Worm (Caenorhabditis elegans): ENCODE results near the gene atgp-1.

atgp-1 gene

ce11 chrIV:17269042-17269441, at the start of gene atgp-1:
Gene atgp-1, plus strand, starts transcription at chrIV:17269342.
- TF ChIP-seq elt-3 (tag; optimal IDR thresholded peaks at IDR 0.05) (no peak), sma-3 (GFP tag; optimal IDR thresholded peaks at IDR 0.05) (no peak), R02D3.7 (tag; optimal IDR thresholded peaks at IDR 0.05) (no peak), lsy-2 (tag; optimal IDR thresholded peaks at IDR 0.05) (no peak), elt-1 (tag; optimal IDR thresholded peaks at IDR 0.05) (no peak), zag-1 (tag; optimal IDR thresholded peaks at IDR 0.05) (no peak), ztf-4 (tag; optimal IDR thresholded peaks at IDR 0.05) (no peak), aly-2 (tag; optimal IDR thresholded peaks at IDR 0.05) (no peak), ztf-1 (GFP tag; conservative IDR thresholded peaks at IDR 0.05) (no peak), nhr-21 (tag; optimal IDR thresholded peaks at IDR 0.05) (no peak), gmeb-1 (tag; optimal IDR thresholded peaks at IDR 0.05) (no peak), egl-27 (tag; optimal IDR thresholded peaks at IDR 0.05) (no peak), mbf-1 (tag; optimal IDR thresholded peaks at IDR 0.05) (no peak), alr-1 (tag; optimal IDR thresholded peaks at IDR 0.05) (no peak), ama-1 (optimal IDR thresholded peaks at IDR 0.05) (no peak), unc-39 (tag; optimal IDR thresholded peaks at IDR 0.05) (no peak), nhr-23 (tag; optimal IDR thresholded peaks at IDR 0.05) (no peak), Y55F3AM.14 (GFP tag; optimal IDR thresholded peaks at IDR 0.05) (no peak)

ce11 chrIV:17223474-17223873, 45.7 kb upstream of the atgp-1 start, which contains the start of gene Y116A8B.4:
Gene Y116A8B.4, plus strand, starts transcription at chrIV:17223774.
- TF ChIP-seq elt-3 (tag; optimal IDR thresholded peaks at IDR 0.05), result no peak
- TF ChIP-seq elt-1 (tag; optimal IDR thresholded peaks at IDR 0.05), result no peak
- no peak for TF ChIP-seq sma-9 (GFP tag; optimal IDR thresholded peaks at IDR 0.05)
- no peak for TF ChIP-seq sma-9 (tag; optimal IDR thresholded peaks at IDR 0.05)
- TF ChIP-seq ceh-82 (tag; optimal IDR thresholded peaks at IDR 0.05), result no peak
- TF ChIP-seq mbf-1 (tag; optimal IDR thresholded peaks at IDR 0.05), result no peak
- TF ChIP-seq fos-1 (tag; optimal IDR thresholded peaks at IDR 0.05), result no peak
- no peak for TF ChIP-seq ztf-4 (tag; optimal IDR thresholded peaks at IDR 0.05)
- no peak for TF ChIP-seq alr-1 (tag; optimal IDR thresholded peaks at IDR 0.05)
- no peak for TF ChIP-seq mab-5 (tag; optimal IDR thresholded peaks at IDR 0.05)
- TF ChIP-seq R02D3.7 (tag; optimal IDR thresholded peaks at IDR 0.05), result no peak
- TF ChIP-seq unc-55 (GFP tag; optimal IDR thresholded peaks at IDR 0.05), result no peak
- TF ChIP-seq dmd-4 (tag; optimal IDR thresholded peaks at IDR 0.05), result no peak

- TF ChIP-seq lin-11 (tag; optimal IDR thresholded peaks at IDR 0.05) (no peak), aly-2 (tag; optimal IDR thresholded peaks at IDR 0.05) (no peak), blmp-1 (tag; optimal IDR thresholded peaks at IDR 0.05; ENCODE audit: insufficient read depth) (no peak), ama-1 (optimal IDR thresholded peaks at IDR 0.05) (no peak), gmeb-1 (tag; optimal IDR thresholded peaks at IDR 0.05) (no peak), ceh-16 (tag; optimal IDR thresholded peaks at IDR 0.05) (no peak), F13H6.1 (tag; optimal IDR thresholded peaks at IDR 0.05) (no peak), nhr-23 (tag; optimal IDR thresholded peaks at IDR 0.05) (no peak), sma-3 (GFP tag; optimal IDR thresholded peaks at IDR 0.05) (no peak), nhr-6 (tag; optimal IDR thresholded peaks at IDR 0.05) (no peak), nhr-77 (tag; optimal IDR thresholded peaks at IDR 0.05) (no peak), crh-2 (tag; optimal IDR thresholded peaks at IDR 0.05) (no peak), nhr-237 (tag; optimal IDR thresholded peaks at IDR 0.05) (no peak), sem-4 (tag; optimal IDR thresholded peaks at IDR 0.05) (no peak), ztf-4 (tag; optimal IDR thresholded peaks at IDR 0.05) (no peak), sma-9 (GFP tag; optimal IDR thresholded peaks at IDR 0.05) (no peak), sma-9 (tag; optimal IDR thresholded peaks at IDR 0.05) (no peak), lin-39 (tag; optimal IDR thresholded peaks at IDR 0.05) (no peak), nhr-11 (tag; optimal IDR thresholded peaks at IDR 0.05) (no peak), ceh-82 (tag; optimal IDR thresholded peaks at IDR 0.05) (no peak), elt-1 (tag; optimal IDR thresholded peaks at IDR 0.05) (no peak)
These were observed 38.2 kb upstream of the atgp-1 start, which contains the start of gene npr-32 for ce11 chrIV:17230958-17231357. Gene npr-32, minus strand, starts transcription at chrIV:17231058.

- TF ChIP-seq unc-55 (GFP tag; optimal IDR thresholded peaks at IDR 0.05) (no peak), nhr-237 (tag; optimal IDR thresholded peaks at IDR 0.05) (no peak), unc-62 (GFP tag; optimal IDR thresholded peaks at IDR 0.05) (no peak), sma-3 (GFP tag; optimal IDR thresholded peaks at IDR 0.05) (no peak), nhr-10 (tag; optimal IDR thresholded peaks at IDR 0.05) (no peak), nhr-6 (tag; optimal IDR thresholded peaks at IDR 0.05) (no peak), Y55F3AM.14 (GFP tag; optimal IDR thresholded peaks at IDR 0.05) (no peak), lsy-2 (tag; optimal IDR thresholded peaks at IDR 0.05) (no peak), nhr-23 (tag; optimal IDR thresholded peaks at IDR 0.05) (no peak), ceh-16 (tag; optimal IDR thresholded peaks at IDR 0.05) (no peak), ztf-4 (tag; optimal IDR thresholded peaks at IDR 0.05) (no peak), skn-1 (tag; optimal IDR thresholded peaks at IDR 0.05) (no peak)
These were observed 36.2 kb upstream of the atgp-1 start for ce11 chrIV:17232899-17233298.
